Worm (Caenorhabditis elegans) whole organism, young adult: Measurements from ENCODE around the gene K02C4.5.

Experiments used
- B0019.2 ChIP-seq: fragments of 200-800 bp; sonication (Bioruptor generic); conservative IDR thresholded peaks from 2 replicates; pipeline ENCODE4 v1.3.6; 2022; ENCODE audit warnings: missing genetic modification reagents, missing genetic modification characterization, missing compliant biosample characterization
- B0035.1 ChIP-seq: sonication (generic microtip); optimal IDR thresholded peaks from 2 replicates; lab custom pipeline; 2016; ENCODE audit warnings: missing genetic modification characterization, mild to moderate bottlenecking, missing compliant biosample characterization, missing genotype, missing genetic modification reagents
- C06A6.2 ChIP-seq: fragments of 200-800 bp; sonication (Bioruptor generic); conservative IDR thresholded peaks from 2 replicates; pipeline ENCODE4 v1.3.6; 2022; ENCODE audit warnings: missing genetic modification characterization, missing compliant biosample characterization
- C17E4.6 ChIP-seq: fragments of 200-800 bp; sonication (Bioruptor generic); IDR thresholded peaks from 2 replicates; pipeline ENCODE4 v1.3.6; 2022; ENCODE audit warnings: missing genetic modification reagents, missing genetic modification characterization, missing compliant biosample characterization
- F23B12.7 ChIP-seq: sonication (generic microtip); optimal IDR thresholded peaks from 2 replicates; lab custom pipeline; 2017; ENCODE audit warnings: missing genetic modification characterization, mild to moderate bottlenecking, missing compliant biosample characterization, antibody characterized with exemption, moderate library complexity; ENCODE audit not compliant: insufficient read depth
- F49E8.2 ChIP-seq: sonication (generic microtip); optimal IDR thresholded peaks from 3 replicates; lab custom pipeline; 2017; ENCODE audit warnings: missing genetic modification characterization, mild to moderate bottlenecking, missing compliant biosample characterization, antibody characterized with exemption, moderate library complexity; ENCODE audit not compliant: insufficient read depth
- F57A8.1 ChIP-seq: fragments of 200-800 bp; sonication (Bioruptor generic); optimal IDR thresholded peaks from 2 replicates; lab custom pipeline; 2018; ENCODE audit warnings: mild to moderate bottlenecking, missing genetic modification characterization, moderate library complexity, missing compliant biosample characterization
- K12H6.12 ChIP-seq: fragments of 200-800 bp; sonication (Bioruptor generic); optimal IDR thresholded peaks from 2 replicates; lab custom pipeline; 2018; ENCODE audit warnings: mild to moderate bottlenecking, missing genetic modification characterization, missing compliant biosample characterization
- Y53F4B.3 ChIP-seq: fragments of 200-800 bp; sonication (Bioruptor generic); IDR thresholded peaks from 2 replicates; pipeline ENCODE4 v1.3.6; 2022; ENCODE audit warnings: missing genetic modification reagents, missing genetic modification characterization, missing compliant biosample characterization
- ZK185.1 ChIP-seq: sonication (generic microtip); optimal IDR thresholded peaks from 2 replicates; lab custom pipeline; 2016; ENCODE audit warnings: mild to moderate bottlenecking, missing genetic modification characterization, missing compliant biosample characterization; ENCODE audit not compliant: poor library complexity, severe bottlenecking
- cebp-1 ChIP-seq, 2 experiments: fragments of 200-800 bp in 1 of 2; sonication (Bioruptor generic) in 1 of 2; sonication (generic microtip) in 1 of 2; IDR thresholded peaks in 1 of 2; optimal IDR thresholded peaks in 1 of 2; 2 replicates each; pipeline versions ENCODE4 v1.3.6 to Lab custom; 2017 to 2022; ENCODE audit warnings: missing compliant biosample characterization in 2 of 2, missing genetic modification characterization in 2 of 2, mild to moderate bottlenecking in 1 of 2, missing genetic modification reagents in 1 of 2, moderate library complexity in 1 of 2
- ceh-27 ChIP-seq: fragments of 200-800 bp; sonication (Bioruptor generic); optimal IDR thresholded peaks from 2 replicates; lab custom pipeline; 2018; ENCODE audit warnings: mild to moderate bottlenecking, missing genetic modification characterization, moderate library complexity, missing compliant biosample characterization
- ceh-58 ChIP-seq: fragments of 200-800 bp; sonication (Bioruptor generic); IDR thresholded peaks from 2 replicates; pipeline ENCODE4 v1.3.6; 2022; ENCODE audit warnings: missing genetic modification characterization, missing compliant biosample characterization
- die-1 ChIP-seq: sonication (generic microtip); optimal IDR thresholded peaks from 2 replicates; lab custom pipeline; 2016; ENCODE audit warnings: missing genotype, mild to moderate bottlenecking, missing genetic modification characterization, missing compliant biosample characterization
- efl-1 ChIP-seq: fragments of 150-350 bp; optimal IDR thresholded peaks from 2 replicates; lab custom pipeline; 2014; ENCODE audit warnings: missing biosample characterization, missing genetic modification reagents, missing genetic modification characterization
- egl-18 ChIP-seq: fragments of 200-800 bp; sonication (Bioruptor generic); IDR thresholded peaks from 2 replicates; pipeline ENCODE4 v1.3.6; 2022; ENCODE audit warnings: missing genetic modification reagents, missing genetic modification characterization, missing compliant biosample characterization
- egl-44 ChIP-seq: fragments of 200-800 bp; sonication (Bioruptor generic); IDR thresholded peaks from 2 replicates; pipeline ENCODE4 v1.3.6; 2022; ENCODE audit warnings: missing genetic modification reagents, missing genetic modification characterization, missing compliant biosample characterization
- fkh-3 ChIP-seq: sonication (generic microtip); optimal IDR thresholded peaks from 2 replicates; lab custom pipeline; 2016; ENCODE audit warnings: mild to moderate bottlenecking, missing genetic modification characterization, missing compliant biosample characterization
- gei-17 ChIP-seq: fragments of 200-800 bp; sonication (Bioruptor generic); optimal IDR thresholded peaks from 2 replicates; lab custom pipeline; 2018; ENCODE audit warnings: mild to moderate bottlenecking, missing genetic modification characterization, missing compliant biosample characterization
- him-1 ChIP-seq: sonication (generic microtip); optimal IDR thresholded peaks from 2 replicates; lab custom pipeline; 2016; ENCODE audit warnings: missing genotype, missing genetic modification reagents, missing genetic modification characterization, missing compliant biosample characterization
- hlh-12 ChIP-seq: sonication (generic microtip); optimal IDR thresholded peaks from 2 replicates; lab custom pipeline; 2016; ENCODE audit warnings: missing genetic modification characterization, missing compliant biosample characterization
- hmg-1.2 ChIP-seq: fragments of 200-800 bp; sonication (Bioruptor generic); IDR thresholded peaks from 2 replicates; pipeline ENCODE4 v1.3.6; 2022; ENCODE audit warnings: missing genetic modification reagents, missing genetic modification characterization, missing compliant biosample characterization
- hrde-1 ChIP-seq: sonication (generic microtip); optimal IDR thresholded peaks from 2 replicates; lab custom pipeline; 2016; ENCODE audit warnings: missing genetic modification characterization, mild to moderate bottlenecking, missing compliant biosample characterization, moderate library complexity, missing genotype, missing genetic modification reagents, borderline replicate concordance
- lsl-1 ChIP-seq: fragments of 200-800 bp; sonication (Bioruptor generic); optimal IDR thresholded peaks from 2 replicates; lab custom pipeline; 2018; ENCODE audit warnings: mild to moderate bottlenecking, missing genetic modification characterization, moderate library complexity, missing compliant biosample characterization
- lsy-27 ChIP-seq: sonication (generic microtip); optimal IDR thresholded peaks from 2 replicates; lab custom pipeline; 2017; ENCODE audit warnings: missing genetic modification characterization, mild to moderate bottlenecking, missing compliant biosample characterization, antibody characterized with exemption, missing genotype, borderline replicate concordance; ENCODE audit not compliant: insufficient read depth
- mcd-1 ChIP-seq: fragments of 200-800 bp; sonication (Bioruptor generic); IDR thresholded peaks from 2 replicates; pipeline ENCODE4 v1.3.6; 2022; ENCODE audit warnings: missing genetic modification reagents, missing genetic modification characterization, missing compliant biosample characterization
- nfya-1 ChIP-seq: sonication (generic microtip); optimal IDR thresholded peaks from 2 replicates; lab custom pipeline; 2017; ENCODE audit warnings: antibody characterized with exemption, missing compliant biosample characterization, missing genetic modification characterization, borderline replicate concordance; ENCODE audit not compliant: insufficient read depth
- nhr-120 ChIP-seq: fragments of 200-800 bp; sonication (Bioruptor generic); IDR thresholded peaks from 2 replicates; pipeline ENCODE4 v1.3.6; 2022; ENCODE audit warnings: missing genetic modification characterization, missing compliant biosample characterization
- nhr-80 ChIP-seq: sonication (generic microtip); optimal IDR thresholded peaks from 2 replicates; lab custom pipeline; 2016; ENCODE audit warnings: missing genetic modification characterization, missing compliant biosample characterization
- pbrm-1 ChIP-seq: fragments of 200-800 bp; sonication (Bioruptor generic); IDR thresholded peaks from 2 replicates; pipeline ENCODE4 v1.3.6; 2022; ENCODE audit warnings: missing genetic modification reagents, missing genetic modification characterization, missing compliant biosample characterization
- rcor-1 ChIP-seq: fragments of 200-800 bp; sonication (Bioruptor generic); IDR thresholded peaks from 2 replicates; pipeline ENCODE4 v1.3.6; 2022; ENCODE audit warnings: missing genetic modification reagents, missing genetic modification characterization, missing compliant biosample characterization
- rec-8 ChIP-seq, 2 experiments: sonication (generic microtip); optimal IDR thresholded peaks; 2 replicates each; lab custom pipeline; 2016; ENCODE audit warnings: mild to moderate bottlenecking in 2 of 2, missing genetic modification characterization in 2 of 2, missing genetic modification reagents in 2 of 2, missing genotype in 2 of 2, missing biosample characterization in 1 of 2, missing compliant biosample characterization in 1 of 2, moderate library complexity in 1 of 2
- rpc-1 ChIP-seq, 2 experiments: fragments of 150-350 bp in 1 of 2; sonication (generic microtip) in 1 of 2; optimal IDR thresholded peaks; 2 replicates each; lab custom pipeline; 2014 to 2018; ENCODE audit warnings: missing biosample characterization in 1 of 2, missing genetic modification characterization in 1 of 2, missing genetic modification reagents in 1 of 2, missing genotype in 1 of 2
- unc-62 ChIP-seq: fragments of 150-350 bp; optimal IDR thresholded peaks from 2 replicates; lab custom pipeline; 2014; ENCODE audit warnings: missing biosample characterization, missing genetic modification reagents, missing genetic modification characterization
- zfh-2 ChIP-seq: fragments of 200-800 bp; sonication (Bioruptor generic); conservative IDR thresholded peaks from 2 replicates; pipeline ENCODE4 v1.3.6; 2022; ENCODE audit warnings: missing genetic modification reagents, missing genetic modification characterization, missing compliant biosample characterization
- ztf-18 ChIP-seq: sonication (generic microtip); optimal IDR thresholded peaks from 2 replicates; lab custom pipeline; 2016; ENCODE audit warnings: missing genotype, mild to moderate bottlenecking, missing genetic modification characterization, missing compliant biosample characterization
- ztf-25 ChIP-seq: fragments of 200-800 bp; sonication (Bioruptor generic); IDR thresholded peaks from 2 replicates; pipeline ENCODE4 v1.3.6; 2022; ENCODE audit warnings: missing genetic modification reagents, missing genetic modification characterization, missing compliant biosample characterization
- ztf-6 ChIP-seq: fragments of 200-800 bp; sonication (Bioruptor generic); IDR thresholded peaks from 2 replicates; pipeline ENCODE4 v1.3.6; 2022; ENCODE audit warnings: missing genetic modification reagents, missing genetic modification characterization, missing compliant biosample characterization

The K02C4.5 gene

DNA sequence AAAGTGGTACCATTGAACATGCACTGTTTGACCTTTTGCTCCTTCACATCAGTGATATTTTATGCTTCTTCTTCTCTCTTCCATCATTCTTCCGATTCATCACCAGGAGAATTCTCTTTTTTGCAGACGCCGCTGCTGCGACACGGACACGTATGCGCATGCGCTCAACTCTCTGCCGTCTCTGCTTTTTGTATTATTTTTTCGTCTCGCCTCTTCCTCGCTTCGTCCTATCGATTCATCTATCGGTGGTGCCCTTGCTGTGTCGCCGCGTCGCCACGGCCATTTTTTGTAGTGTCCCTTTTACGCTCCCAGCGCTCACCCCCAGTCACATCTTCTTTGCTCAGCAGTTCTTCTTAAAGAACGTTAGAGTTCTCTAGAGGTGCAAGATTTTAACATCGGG is 47.9 kb downstream of the K02C4.5 start (continued):
- TF ChIP-seq ceh-27 (GFP tag; lab: Kevin White, UChicago) (peak; percentile 21), mcd-1 (GFP tag; lab: Robert Waterston, UW) (peak; percentile 23; the same call in 1 of the 2 replicates), F57A8.1 (GFP tag; lab: Kevin White, UChicago) (no peak), rcor-1 (GFP tag; lab: Robert Waterston, UW) (no peak), ZK185.1 (tag; lab: Kevin White, UChicago) (no peak), B0035.1 (tag; lab: Kevin White, UChicago) (no peak), F23B12.7 (tag; lab: Kevin White, UChicago) (no peak), die-1 (no peak), nhr-80 (tag; lab: Kevin White, UChicago) (peak; percentile 4), unc-62 (GFP tag; lab: Kevin White, UChicago) (no peak), him-1 (tag; lab: Kevin White, UChicago) (no peak), zfh-2 (GFP tag; lab: Robert Waterston, UW) (peak; percentile 83), F49E8.2 (no peak), B0019.2 (GFP tag; lab: Robert Waterston, UW) (no peak), pbrm-1 (GFP tag; lab: Robert Waterston, UW) (no peak), cebp-1 (GFP tag; IDR thresholded peaks at IDR 0.05; lab: Robert Waterston, UW) (no peak), cebp-1 (tag; optimal IDR thresholded peaks at IDR 0.05; lab: Kevin White, UChicago) (peak; percentile 57), nhr-120 (GFP tag; lab: Robert Waterston, UW) (no peak), egl-44 (no peak), hmg-1.2 (GFP tag; lab: Robert Waterston, UW) (peak; percentile 61; the same call in 1 of the 2 replicates), K12H6.12 (tag; lab: Kevin White, UChicago) (peak; percentile 27), lsl-1 (GFP tag; lab: Kevin White, UChicago) (no peak), ztf-25 (GFP tag; lab: Robert Waterston, UW) (no peak)

ce11 chrII:8126617-8127016 is 48.4 kb downstream of the K02C4.5 start:
- no peak for TF ChIP-seq ztf-6
- TF ChIP-seq B0035.1 (tag; lab: Kevin White, UChicago): no peak
- no peak for TF ChIP-seq ceh-58 (GFP tag; lab: Robert Waterston, UW)
- TF ChIP-seq nfya-1 (tag; lab: Kevin White, UChicago): no peak
- TF ChIP-seq gei-17 (GFP tag; lab: Kevin White, UChicago): no peak
- TF ChIP-seq C17E4.6 (GFP tag; lab: Robert Waterston, UW): no peak
- no peak for TF ChIP-seq Y53F4B.3 (GFP tag; lab: Robert Waterston, UW)
- no peak for TF ChIP-seq egl-18 (GFP tag; lab: Robert Waterston, UW)
- no peak for TF ChIP-seq rec-8 (tag; optimal IDR thresholded peaks at IDR 0.05; lab: Kevin White, UChicago)
- no peak for TF ChIP-seq fkh-3
- no peak for TF ChIP-seq lsy-27
- no peak for TF ChIP-seq hlh-12 (tag; lab: Kevin White, UChicago)
- TF ChIP-seq mcd-1 (GFP tag; lab: Robert Waterston, UW): no peak
- no peak for TF ChIP-seq hrde-1 (tag; lab: Kevin White, UChicago)
- no peak for TF ChIP-seq ztf-18 (tag; lab: Kevin White, UChicago)
- no peak for TF ChIP-seq rpc-1 (optimal IDR thresholded peaks at IDR 0.05; lab: Kevin White, UChicago)
- TF ChIP-seq rpc-1 (tag; optimal IDR thresholded peaks at IDR 0.05; lab: Kevin White, UChicago): no peak
- no peak for TF ChIP-seq efl-1 (GFP tag; lab: Kevin White, UChicago)
- TF ChIP-seq C06A6.2: no peak
